Fruit fly (Drosophila melanogaster) whole organism, embryonic: ENCODE results near the gene CG14971.
A peak's percentile ranks its signal among the peaks of the same experiment; 100 is the strongest.

Experiments
- Awh ChIP-seq: fragments of 200-800 bp; sonication (Bioruptor generic); IDR thresholded peaks from 2 replicates; pipeline ENCODE4, ENCODE4 v1.3.6; 2022; ENCODE audit warnings: missing biosample characterization, missing genetic modification characterization
- BEAF-32 ChIP-seq: fragments of 200-800 bp; sonication (Bioruptor generic); optimal IDR thresholded peaks from 3 replicates; lab custom pipeline; 2017; ENCODE audit warnings: missing biosample characterization, missing genetic modification characterization, mild to moderate bottlenecking, moderate library complexity, missing genetic modification reagents
- BtbVII ChIP-seq: fragments of 200-800 bp; sonication (Bioruptor generic); optimal IDR thresholded peaks from 3 replicates; lab custom pipeline; 2017; ENCODE audit warnings: missing biosample characterization, mild to moderate bottlenecking, missing genetic modification characterization
- C15 ChIP-seq: fragments of 200-800 bp; sonication (Bioruptor generic); IDR thresholded peaks from 3 replicates; pipeline ENCODE4 v1.3.6; 2022; ENCODE audit warnings: missing biosample characterization, missing genetic modification characterization
- CG11456 ChIP-seq: fragments of 200-800 bp; sonication (Bioruptor generic); IDR thresholded peaks from 3 replicates; pipeline ENCODE4 v1.3.6; 2022; ENCODE audit warnings: missing biosample characterization, missing genetic modification characterization
- CG12071 ChIP-seq: fragments of 200-800 bp; sonication (Bioruptor generic); optimal IDR thresholded peaks from 3 replicates; lab custom pipeline; 2018; ENCODE audit warnings: missing biosample characterization, mild to moderate bottlenecking, missing genetic modification characterization
- CG13123 ChIP-seq: fragments of 200-800 bp; sonication (Bioruptor generic); optimal IDR thresholded peaks from 2 replicates; lab custom pipeline; 2016; ENCODE audit warnings: missing biosample characterization, missing genetic modification characterization
- CG13287 ChIP-seq: fragments of 200-800 bp; sonication (Bioruptor generic); IDR thresholded peaks from 2 replicates; pipeline ENCODE4 v1.3.6; 2022; ENCODE audit warnings: missing biosample characterization, missing genetic modification characterization; ENCODE audit not compliant: partially characterized antibody
- CG13775 ChIP-seq: fragments of 200-800 bp; sonication (Bioruptor generic); optimal IDR thresholded peaks from 3 replicates; lab custom pipeline; 2017; ENCODE audit warnings: missing biosample characterization, mild to moderate bottlenecking, missing genetic modification characterization
- CG15011 ChIP-seq: fragments of 200-800 bp; sonication (Bioruptor generic); optimal IDR thresholded peaks from 3 replicates; lab custom pipeline; 2018; ENCODE audit warnings: missing biosample characterization, mild to moderate bottlenecking, missing genetic modification characterization
- CG15479 ChIP-seq: fragments of 200-800 bp; sonication (Bioruptor generic); optimal IDR thresholded peaks from 3 replicates; lab custom pipeline; 2019; ENCODE audit warnings: missing biosample characterization, mild to moderate bottlenecking, missing genetic modification characterization, moderate library complexity
- CG15601 ChIP-seq: fragments of 200-800 bp; sonication (Bioruptor generic); optimal IDR thresholded peaks from 3 replicates; lab custom pipeline; 2019; ENCODE audit warnings: missing biosample characterization, mild to moderate bottlenecking, missing genetic modification characterization, moderate library complexity
- CG16813 ChIP-seq: fragments of 200-800 bp; sonication (Bioruptor generic); IDR thresholded peaks from 3 replicates; pipeline ENCODE4 v1.3.6; 2022; ENCODE audit warnings: missing biosample characterization, missing genetic modification characterization; ENCODE audit not compliant: partially characterized antibody
- CG2199 ChIP-seq: fragments of 200-800 bp; sonication (Bioruptor generic); IDR thresholded peaks from 3 replicates; pipeline ENCODE4 v1.3.6; 2022; ENCODE audit warnings: missing biosample characterization, missing genetic modification characterization
- CG4360 ChIP-seq: fragments of 200-800 bp; sonication (Bioruptor generic); IDR thresholded peaks from 2 replicates; pipeline ENCODE4 v1.3.6; 2022; ENCODE audit warnings: missing biosample characterization, missing genetic modification characterization
- CG7357 ChIP-seq: fragments of 200-800 bp; sonication (Bioruptor generic); IDR thresholded peaks from 3 replicates; pipeline ENCODE4 v1.3.6; 2022; ENCODE audit warnings: missing biosample characterization, missing genetic modification characterization
- CG8290 ChIP-seq, 3 experiments: fragments of 200-800 bp; sonication (Bioruptor generic); optimal IDR thresholded peaks; 2 replicates each; lab custom pipeline; 2016 to 2019; ENCODE audit warnings: missing biosample characterization in 3 of 3, missing genetic modification characterization in 3 of 3, mild to moderate bottlenecking in 2 of 3, moderate library complexity in 1 of 3
- CG8944 ChIP-seq: fragments of 200-800 bp; sonication (Bioruptor generic); optimal IDR thresholded peaks from 3 replicates; lab custom pipeline; 2016; ENCODE audit warnings: missing biosample characterization, missing genetic modification characterization
- CG9932 ChIP-seq: fragments of 200-800 bp; sonication (Bioruptor generic); IDR thresholded peaks from 2 replicates; pipeline ENCODE4 v1.3.6; 2022; ENCODE audit warnings: missing biosample characterization, missing genetic modification characterization
- D19B ChIP-seq: fragments of 200-800 bp; sonication (Bioruptor generic); optimal IDR thresholded peaks from 2 replicates; lab custom pipeline; 2017; ENCODE audit warnings: missing biosample characterization, mild to moderate bottlenecking, missing genetic modification characterization
- Elba2 ChIP-seq: fragments of 200-800 bp; sonication (Bioruptor generic); optimal IDR thresholded peaks from 3 replicates; lab custom pipeline; 2016; ENCODE audit warnings: missing biosample characterization, missing genetic modification characterization
- H15 ChIP-seq: fragments of 200-800 bp; sonication (Bioruptor generic); IDR thresholded peaks from 3 replicates; pipeline ENCODE4 v1.3.6; 2022; ENCODE audit warnings: missing biosample characterization, missing genetic modification characterization
- Lhr ChIP-seq: fragments of 200-800 bp; sonication (Bioruptor generic); optimal IDR thresholded peaks from 3 replicates; lab custom pipeline; 2017; ENCODE audit warnings: mild to moderate bottlenecking, missing biosample characterization, missing genetic modification reagents, missing genetic modification characterization
- Meics ChIP-seq: fragments of 200-800 bp; sonication (Bioruptor generic); optimal IDR thresholded peaks from 2 replicates; lab custom pipeline; 2017; ENCODE audit warnings: missing biosample characterization, mild to moderate bottlenecking, missing genetic modification characterization
- Oaz ChIP-seq: fragments of 200-800 bp; sonication (Bioruptor generic); IDR thresholded peaks from 2 replicates; pipeline ENCODE4 v1.3.6; 2022; ENCODE audit warnings: missing biosample characterization, missing genetic modification characterization
- PHDP ChIP-seq: fragments of 200-800 bp; sonication (Bioruptor generic); optimal IDR thresholded peaks from 3 replicates; lab custom pipeline; 2018; ENCODE audit warnings: missing biosample characterization, mild to moderate bottlenecking, missing genetic modification characterization, moderate library complexity
- Rx ChIP-seq: fragments of 200-800 bp; sonication (Bioruptor generic); IDR thresholded peaks from 2 replicates; pipeline ENCODE4 v1.3.6; 2022; ENCODE audit warnings: missing biosample characterization, missing genetic modification characterization
- Ssrp ChIP-seq: fragments of 200-800 bp; sonication (Bioruptor generic); optimal IDR thresholded peaks from 2 replicates; lab custom pipeline; 2018; ENCODE audit warnings: missing biosample characterization, mild to moderate bottlenecking, missing genetic modification characterization, moderate library complexity
- Stat92E ChIP-seq, 3 experiments: fragments of >200 bp in 2 of 3; fragments of 200-800 bp in 1 of 3; sonication (Bioruptor generic) in 1 of 3; optimal IDR thresholded peaks; 2 replicates each; lab custom pipeline; 2017 to 2019; ENCODE audit warnings: missing biosample characterization in 3 of 3, missing genetic modification characterization in 3 of 3, mild to moderate bottlenecking in 1 of 3, moderate library complexity in 1 of 3
- YL-1 ChIP-seq: fragments of 200-800 bp; sonication (Bioruptor generic); optimal IDR thresholded peaks from 3 replicates; lab custom pipeline; 2017; ENCODE audit warnings: missing biosample characterization, mild to moderate bottlenecking, missing genetic modification characterization
- bcd ChIP-seq: fragments of 200-800 bp; sonication (Bioruptor generic); optimal IDR thresholded peaks from 2 replicates; lab custom pipeline; 2017; ENCODE audit warnings: missing biosample characterization, mild to moderate bottlenecking, missing genetic modification characterization
- bsh ChIP-seq, 2 experiments: fragments of 200-800 bp; sonication (Bioruptor generic); optimal IDR thresholded peaks; 2 replicates each; lab custom pipeline; 2017 to 2018; ENCODE audit warnings: mild to moderate bottlenecking in 2 of 2, missing biosample characterization in 2 of 2, missing genetic modification characterization in 2 of 2, moderate library complexity in 1 of 2
- cas ChIP-seq: fragments of 200-800 bp; sonication (Bioruptor generic); IDR thresholded peaks from 2 replicates; pipeline ENCODE4 v1.3.6; 2022; ENCODE audit warnings: missing biosample characterization, missing genetic modification characterization
- crp ChIP-seq, 2 experiments: fragments of 200-800 bp; sonication (Bioruptor generic); optimal IDR thresholded peaks; 2 replicates in 1 of 2; 3 replicates in 1 of 2; lab custom pipeline; 2017; ENCODE audit warnings: missing biosample characterization in 2 of 2, missing genetic modification characterization in 2 of 2, mild to moderate bottlenecking in 1 of 2, moderate library complexity in 1 of 2
- cwo ChIP-seq: fragments of 200-800 bp; sonication (Bioruptor generic); optimal IDR thresholded peaks from 3 replicates; lab custom pipeline; 2017; ENCODE audit warnings: missing biosample characterization, missing genetic modification characterization, mild to moderate bottlenecking, moderate library complexity, missing genetic modification reagents
- dysf ChIP-seq: fragments of 200-800 bp; sonication (Bioruptor generic); IDR thresholded peaks from 3 replicates; pipeline ENCODE4 v1.3.6; 2022; ENCODE audit warnings: missing biosample characterization, missing genetic modification characterization
- fd64A ChIP-seq: fragments of 200-800 bp; sonication (Bioruptor generic); optimal IDR thresholded peaks from 3 replicates; lab custom pipeline; 2018; ENCODE audit warnings: missing biosample characterization, mild to moderate bottlenecking, missing genetic modification characterization
- gem ChIP-seq: fragments of 200-800 bp; sonication (Bioruptor generic); optimal IDR thresholded peaks from 2 replicates; lab custom pipeline; 2019; ENCODE audit warnings: missing biosample characterization, mild to moderate bottlenecking, missing genetic modification characterization, moderate library complexity
- knrl ChIP-seq: fragments of 200-800 bp; sonication (Bioruptor generic); IDR thresholded peaks from 3 replicates; pipeline ENCODE4 v1.3.6; 2022; ENCODE audit warnings: missing biosample characterization, missing genetic modification characterization; ENCODE audit not compliant: partially characterized antibody
- nau ChIP-seq: fragments of 200-800 bp; sonication (Bioruptor generic); optimal IDR thresholded peaks from 3 replicates; lab custom pipeline; 2017; ENCODE audit warnings: missing biosample characterization, mild to moderate bottlenecking, missing genetic modification characterization, missing genetic modification reagents
- oc ChIP-seq: fragments of 200-800 bp; sonication (Bioruptor generic); optimal IDR thresholded peaks from 2 replicates; lab custom pipeline; 2018; ENCODE audit warnings: missing biosample characterization, mild to moderate bottlenecking, missing genetic modification characterization, moderate library complexity
- run ChIP-seq: fragments of 200-800 bp; sonication (Bioruptor generic); optimal IDR thresholded peaks from 3 replicates; lab custom pipeline; 2018; ENCODE audit warnings: missing biosample characterization, mild to moderate bottlenecking, missing genetic modification characterization
- scrt ChIP-seq: fragments of 200-800 bp; sonication (Bioruptor generic); optimal IDR thresholded peaks from 2 replicates; lab custom pipeline; 2018; ENCODE audit warnings: missing biosample characterization, mild to moderate bottlenecking, missing genetic modification characterization, moderate library complexity
- sna ChIP-seq: fragments of 200-800 bp; sonication (Bioruptor generic); IDR thresholded peaks from 2 replicates; pipeline ENCODE4 v1.3.6; 2022; ENCODE audit warnings: missing biosample characterization, missing genetic modification characterization; ENCODE audit not compliant: partially characterized antibody
- stwl ChIP-seq: fragments of 200-800 bp; sonication (Bioruptor generic); optimal IDR thresholded peaks from 3 replicates; lab custom pipeline; 2018; ENCODE audit warnings: missing biosample characterization, mild to moderate bottlenecking, missing genetic modification characterization, moderate library complexity
- tgo ChIP-seq: fragments of 200-800 bp; sonication (Bioruptor generic); IDR thresholded peaks from 3 replicates; pipeline ENCODE4 v1.3.6; 2022; ENCODE audit warnings: missing biosample characterization, missing genetic modification characterization
- wor ChIP-seq: fragments of 200-800 bp; sonication (Bioruptor generic); IDR thresholded peaks from 2 replicates; pipeline ENCODE4 v1.3.6; 2022; ENCODE audit warnings: missing biosample characterization, missing genetic modification characterization

The CG14971 gene

DNA sequence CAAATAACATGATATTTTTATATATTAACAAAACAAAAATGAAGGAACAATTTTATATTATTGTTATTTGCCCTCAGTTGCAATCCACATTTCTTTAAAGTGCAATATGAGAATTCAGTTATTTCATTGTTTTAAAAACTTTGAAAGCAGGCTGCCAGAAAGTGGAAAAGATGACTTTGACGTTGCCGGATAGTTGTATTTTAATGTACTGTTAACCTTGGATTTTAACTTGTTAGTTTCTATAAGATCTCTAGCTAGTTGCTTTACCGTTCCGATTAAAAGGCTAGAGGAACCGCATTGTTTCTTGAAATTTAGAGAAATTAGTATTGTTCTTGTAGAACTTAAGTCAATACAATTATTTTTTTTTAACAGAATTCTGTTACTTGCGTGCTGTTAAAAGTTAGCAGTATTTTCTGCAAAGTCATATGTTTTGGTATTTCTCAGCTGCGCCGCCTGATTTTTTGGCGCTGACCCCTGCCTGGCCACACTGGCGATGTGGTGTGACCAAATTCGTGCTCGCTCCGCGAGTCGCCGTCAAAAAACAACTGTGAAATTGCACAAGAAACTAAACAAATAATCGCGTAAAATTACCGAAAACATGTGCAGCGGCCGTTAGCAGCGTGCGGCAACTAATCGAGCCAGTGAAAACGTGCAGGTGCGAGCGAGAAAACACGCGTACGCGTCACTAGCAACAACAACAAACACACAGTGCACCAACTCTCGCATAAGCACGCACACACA lies 44.3 kb upstream of the CG14971 start, which contains the start of gene Eip63E (continued):
- TF ChIP-seq cwo (GFP tag; lab: Kevin White, UChicago) = peak; percentile 20
- TF ChIP-seq scrt = peak; percentile 7
- TF ChIP-seq bsh (GFP tag; optimal IDR thresholded peaks at IDR 0.05; lab: Kevin White, UChicago) = peak in 1 of 2 experiments; percentile 39
- peak; percentile 28 for TF ChIP-seq BEAF-32 (GFP tag; lab: Kevin White, UChicago)
- no peak for TF ChIP-seq Oaz (GFP tag; lab: Robert Waterston, UW)
- 0 out of 2 replicates have a peak, but pooled peaks have one; percentile 9 for TF ChIP-seq CG9932 (GFP tag; lab: Robert Waterston, UW)
- TF ChIP-seq CG7357 (GFP tag; lab: Robert Waterston, UW) = no peak
- no peak for TF ChIP-seq CG15011 (GFP tag; lab: Kevin White, UChicago)
- TF ChIP-seq nau = peak; percentile 58
- no peak for TF ChIP-seq oc
- TF ChIP-seq run = peak; percentile 20
- no peak for TF ChIP-seq C15
- no peak; the same call in 2 of the 3 replicates for TF ChIP-seq dysf (GFP tag; lab: Robert Waterston, UW)
- TF ChIP-seq bcd (GFP tag; lab: Kevin White, UChicago) = no peak
- peak; percentile 71 for TF ChIP-seq Lhr (GFP tag; lab: Kevin White, UChicago)
- TF ChIP-seq Stat92E (GFP tag; optimal IDR thresholded peaks at IDR 0.05; lab: Kevin White, UChicago) = peak in 1 of 3 experiments; percentile 3
- no peak for TF ChIP-seq wor (GFP tag; lab: Robert Waterston, UW)
- TF ChIP-seq crp (GFP tag; optimal IDR thresholded peaks at IDR 0.05; lab: Kevin White, UChicago) = peak in 1 of 2 experiments; percentile 81
- 0 out of 3 replicates have a peak, but pooled peaks have one; percentile 41 for TF ChIP-seq CG16813 (GFP tag; lab: Robert Waterston, UW)
- no peak; the same call in 1 of the 2 replicates for TF ChIP-seq Awh (GFP tag; lab: Robert Waterston, UW)
- peak; percentile 11 for TF ChIP-seq Elba2 (GFP tag; lab: Kevin White, UChicago)
- no peak for TF ChIP-seq CG8944 (GFP tag; lab: Kevin White, UChicago)
- no peak for TF ChIP-seq Ssrp
- TF ChIP-seq CG13287 (GFP tag; lab: Robert Waterston, UW) = peak; percentile 52; the same call in 1 of the 2 replicates
- TF ChIP-seq Rx = no peak
- no peak for TF ChIP-seq tgo (GFP tag; lab: Robert Waterston, UW)
- peak; percentile 13 for TF ChIP-seq gem (tag; lab: Kevin White, UChicago)
- peak; percentile 98 for TF ChIP-seq CG4360
- TF ChIP-seq Meics = peak; percentile 17
- peak; percentile 79 for TF ChIP-seq stwl (tag; lab: Kevin White, UChicago)
- peak; percentile 11 for TF ChIP-seq CG15479 (GFP tag; lab: Kevin White, UChicago)
- peak; percentile 30 for TF ChIP-seq fd64A (GFP tag; lab: Kevin White, UChicago)
- no peak for TF ChIP-seq H15 (GFP tag; lab: Robert Waterston, UW)
- TF ChIP-seq PHDP (tag; lab: Kevin White, UChicago) = no peak
- peak; percentile 51; the same call in 1 of the 3 replicates for TF ChIP-seq knrl (GFP tag; lab: Robert Waterston, UW)
- TF ChIP-seq D19B (GFP tag; lab: Kevin White, UChicago) = no peak
- no peak for TF ChIP-seq CG13123
- 0 out of 3 replicates have a peak, but pooled peaks have one; percentile 56 for TF ChIP-seq CG2199
- TF ChIP-seq CG12071 (GFP tag; lab: Kevin White, UChicago) = peak; percentile 38
- no peak for TF ChIP-seq CG8290 (GFP tag; optimal IDR thresholded peaks at IDR 0.05; lab: Kevin White, UChicago)
- peak in 1 of 2 experiments; percentile 13 for TF ChIP-seq CG8290 (tag; optimal IDR thresholded peaks at IDR 0.05; lab: Kevin White, UChicago)
- TF ChIP-seq CG13775 (GFP tag; lab: Kevin White, UChicago) = no peak
- TF ChIP-seq sna (GFP tag; lab: Robert Waterston, UW) = peak; percentile 67
- TF ChIP-seq BtbVII (GFP tag; lab: Kevin White, UChicago) = peak; percentile 3
- no peak for TF ChIP-seq CG11456 (GFP tag; lab: Robert Waterston, UW)
- peak; percentile 0 for TF ChIP-seq CG15601
- TF ChIP-seq cas (GFP tag; lab: Robert Waterston, UW) = no peak
- peak; percentile 67 for TF ChIP-seq YL-1 (GFP tag; lab: Kevin White, UChicago)
